Fruit fly (Drosophila melanogaster): Measurements from ENCODE around the gene Art6.

Art6 gene

dm6 chr3R:13982298-13982846 lies 36.8 kb upstream of the Art6 start (continued):
- no peak for TF ChIP-seq CG18011 (GFP tag; optimal IDR thresholded peaks at IDR 0.05)
- 0 out of 3 replicates have a peak, but pooled peaks have one; percentile 45 for TF ChIP-seq ci (GFP tag; IDR thresholded peaks at IDR 0.05)
- TF ChIP-seq Scr (GFP tag; IDR thresholded peaks at IDR 0.05; ENCODE audit: partially characterized antibody), result no peak
- TF ChIP-seq eyg (GFP tag; optimal IDR thresholded peaks at IDR 0.05), result no peak
- TF ChIP-seq CG5245 (GFP tag; optimal IDR thresholded peaks at IDR 0.05), result no peak
- TF ChIP-seq ash1 (GFP tag; optimal IDR thresholded peaks at IDR 0.05), result no peak
- TF ChIP-seq CG14441 (GFP tag; IDR thresholded peaks at IDR 0.05), result no peak
- no peak for TF ChIP-seq CG13287 (GFP tag; IDR thresholded peaks at IDR 0.05; ENCODE audit: partially characterized antibody)
- no peak for TF ChIP-seq unc-4 (GFP tag; IDR thresholded peaks at IDR 0.05; ENCODE audit: partially characterized antibody)
- no peak for TF ChIP-seq dysf (GFP tag; IDR thresholded peaks at IDR 0.05)
- TF ChIP-seq CG13296 (GFP tag; optimal IDR thresholded peaks at IDR 0.05), result no peak
- no peak for TF ChIP-seq CG6254 (GFP tag; optimal IDR thresholded peaks at IDR 0.05)
- TF ChIP-seq lola (GFP tag; optimal IDR thresholded peaks at IDR 0.05), result no peak
- TF ChIP-seq ranshi (GFP tag; IDR thresholded peaks at IDR 0.05), result no peak
- TF ChIP-seq grn (GFP tag; optimal IDR thresholded peaks at IDR 0.05), result no peak
- TF ChIP-seq disco-r (GFP tag; optimal IDR thresholded peaks at IDR 0.05), result no peak

DNA sequence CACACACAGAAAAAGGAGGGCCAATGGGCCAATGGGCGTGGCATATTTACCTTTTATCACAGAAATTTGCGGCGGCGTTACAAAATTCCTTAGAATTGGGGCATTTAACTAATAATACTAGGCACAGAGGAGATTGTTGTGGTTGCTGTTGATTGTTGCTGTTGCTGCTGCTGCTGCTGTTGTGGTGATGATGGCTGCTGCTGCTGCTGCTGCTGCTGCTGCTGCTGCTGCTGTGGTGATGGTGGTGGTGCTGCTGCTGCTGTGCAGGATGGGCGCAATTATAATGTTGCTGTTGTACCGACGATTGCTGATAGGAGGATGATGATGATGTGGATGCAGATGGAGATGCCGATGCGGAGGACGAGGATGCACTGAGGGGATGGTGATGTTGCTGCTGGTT lies 36.0 kb upstream of the Art6 start:
- peak in 1 of 2 experiments; percentile 90 for TF ChIP-seq Dfd (GFP tag; optimal IDR thresholded peaks at IDR 0.05)
- peak; percentile 79 for TF ChIP-seq Ets65A (GFP tag)
- 0 out of 3 replicates have a peak, but pooled peaks have one; percentile 5 for TF ChIP-seq ci (GFP tag; IDR thresholded peaks at IDR 0.05)
- no peak for TF ChIP-seq NfI (GFP tag; optimal IDR thresholded peaks at IDR 0.05)

- TF ChIP-seq slbo (GFP tag; IDR thresholded peaks at IDR 0.05) (no peak), CG8359 (GFP tag; optimal IDR thresholded peaks at IDR 0.05; ENCODE audit: borderline replicate concordance) (no peak), al (GFP tag; IDR thresholded peaks at IDR 0.05) (no peak), insv (GFP tag; optimal IDR thresholded peaks at IDR 0.05) (peak in 1 of 2 experiments; percentile 80), CG32772 (GFP tag; IDR thresholded peaks at IDR 0.05) (no peak), Elba2 (GFP tag; optimal IDR thresholded peaks at IDR 0.05) (peak; percentile 84), tna (GFP tag; IDR thresholded peaks at IDR 0.05; ENCODE audit: partially characterized antibody) (no peak), bab2 (GFP tag; optimal IDR thresholded peaks at IDR 0.05) (no peak), fd96Cb (tag; optimal IDR thresholded peaks at IDR 0.05) (no peak), bowl (GFP tag; IDR thresholded peaks at IDR 0.05) (no peak)
Measured at dm6 chr3R:13980956-13981355, 35.3 kb upstream of the Art6 start.

DNA sequence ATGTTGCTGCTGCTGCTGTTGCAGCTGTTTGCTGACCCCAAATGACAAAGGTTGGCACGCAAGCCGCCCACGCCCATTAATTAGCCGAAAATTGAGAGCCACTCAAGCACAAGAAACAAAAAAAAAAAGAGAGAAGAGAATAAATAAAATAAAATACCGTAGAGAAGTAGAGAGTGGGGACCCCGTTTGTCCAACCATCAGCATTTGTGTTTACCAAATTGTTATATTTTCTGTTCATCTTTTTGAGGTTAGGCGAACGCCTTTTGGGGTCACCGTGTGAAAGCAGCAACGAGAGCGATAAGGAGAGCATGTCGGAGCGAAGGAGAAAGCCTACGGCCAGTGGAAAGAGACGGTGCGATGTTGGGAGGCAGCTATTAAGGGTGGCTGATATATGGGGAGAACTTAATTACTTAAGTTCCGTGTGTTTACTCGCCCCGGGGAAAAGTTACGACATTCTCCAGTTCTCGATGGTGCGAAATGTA lies 32.5 kb upstream of the Art6 start:
- TF ChIP-seq ERR (GFP tag; optimal IDR thresholded peaks at IDR 0.05), result no peak
- TF ChIP-seq CG10565 (GFP tag; optimal IDR thresholded peaks at IDR 0.05), result no peak
- no peak for TF ChIP-seq stc (GFP tag; IDR thresholded peaks at IDR 0.05)
- no peak for TF ChIP-seq amos (GFP tag; IDR thresholded peaks at IDR 0.05; ENCODE audit: partially characterized antibody)
- peak; percentile 18 for TF ChIP-seq run (tag; optimal IDR thresholded peaks at IDR 0.05)
- no peak for TF ChIP-seq chinmo (GFP tag; IDR thresholded peaks at IDR 0.05; ENCODE audit: partially characterized antibody)
- TF ChIP-seq CG42726 (GFP tag; IDR thresholded peaks at IDR 0.05; ENCODE audit: partially characterized antibody), result no peak
- TF ChIP-seq sna (GFP tag; IDR thresholded peaks at IDR 0.05; ENCODE audit: partially characterized antibody), result 0 out of 2 replicates have a peak, but pooled peaks have one; percentile 35
- TF ChIP-seq pb (GFP tag; optimal IDR thresholded peaks at IDR 0.05), result no peak
- peak; percentile 31 for TF ChIP-seq CG10431 (GFP tag; optimal IDR thresholded peaks at IDR 0.05)
- no peak for TF ChIP-seq CG2199 (GFP tag; IDR thresholded peaks at IDR 0.05)
- no peak for TF ChIP-seq CG16813 (GFP tag; IDR thresholded peaks at IDR 0.05; ENCODE audit: partially characterized antibody)
- no peak for TF ChIP-seq gce (GFP tag; IDR thresholded peaks at IDR 0.05)
- 0 out of 2 replicates have a peak, but pooled peaks have one; percentile 41 for TF ChIP-seq rib (GFP tag; IDR thresholded peaks at IDR 0.05)
- no peak for TF ChIP-seq CG11560 (tag; IDR thresholded peaks at IDR 0.05)
- TF ChIP-seq CG34422 (GFP tag; IDR thresholded peaks at IDR 0.05), result no peak; the same call in 2 of the 3 replicates
- peak; percentile 29 for TF ChIP-seq Hr3 (GFP tag; optimal IDR thresholded peaks at IDR 0.05)
- no peak for TF ChIP-seq trem (tag; optimal IDR thresholded peaks at IDR 0.05)
